Worm (Caenorhabditis elegans): ENCODE data around the gene T05C12.11.

Gene T05C12.11

ce11 chrII:8185016-8185493, 14.8 kb upstream of the T05C12.11 start, which contains the start of the genes mig-5 and cct-1 (continued):
- TF ChIP-seq pax-3 (tag; optimal IDR thresholded peaks at IDR 0.05) (peak; percentile 91), snu-23 (GFP tag; optimal IDR thresholded peaks at IDR 0.05) (peak; percentile 99), fkh-4 (tag; optimal IDR thresholded peaks at IDR 0.05; ENCODE audit: borderline replicate concordance) (peak; percentile 91), ceh-8 (GFP tag; optimal IDR thresholded peaks at IDR 0.05) (peak; percentile 97)

ce11 chrII:8181437-8181836, 11.2 kb upstream of the T05C12.11 start, which contains the start of gene dylt-3:
Gene dylt-3, plus strand, starts transcription at chrII:8181737.
- TF ChIP-seq sox-4 (tag; optimal IDR thresholded peaks at IDR 0.05) (no peak), ztf-11 (tag; optimal IDR thresholded peaks at IDR 0.05) (no peak)

- TF ChIP-seq aly-2 (tag; optimal IDR thresholded peaks at IDR 0.05) (no peak), sup-37 (GFP tag; optimal IDR thresholded peaks at IDR 0.05) (no peak), hlh-4 (tag; optimal IDR thresholded peaks at IDR 0.05) (no peak), nhr-85 (tag) (no peak)
Observed at ce11 chrII:8180281-8180680, 10.0 kb upstream of the T05C12.11 start, which contains the start of gene T05C12.4. Gene T05C12.4, minus strand, starts transcription at chrII:8180381.

ce11 chrII:8178614-8179013, 8.3 kb upstream of the T05C12.11 start:
- TF ChIP-seq sup-37 (GFP tag; optimal IDR thresholded peaks at IDR 0.05): no peak

ce11 chrII:8177095-8177494, 6.8 kb upstream of the T05C12.11 start, which contains the start of gene acr-14:
Gene acr-14, minus strand, starts transcription at chrII:8177195.
- TF ChIP-seq ceh-90 (tag; optimal IDR thresholded peaks at IDR 0.05) (no peak), unc-30 (tag; optimal IDR thresholded peaks at IDR 0.05) (no peak), swsn-7 (tag; optimal IDR thresholded peaks at IDR 0.05) (no peak), vab-15 (tag; optimal IDR thresholded peaks at IDR 0.05) (no peak), pqm-1 (tag; optimal IDR thresholded peaks at IDR 0.05) (no peak), ztf-11 (tag; optimal IDR thresholded peaks at IDR 0.05) (no peak), nhr-71 (tag; optimal IDR thresholded peaks at IDR 0.05) (no peak), isw-1 (GFP tag; IDR thresholded peaks at IDR 0.05) (no peak), fkh-4 (tag; optimal IDR thresholded peaks at IDR 0.05; ENCODE audit: borderline replicate concordance) (no peak), nhr-237 (tag; optimal IDR thresholded peaks at IDR 0.05) (no peak), fkh-10 (GFP tag; optimal IDR thresholded peaks at IDR 0.05) (no peak), efl-3 (GFP tag; optimal IDR thresholded peaks at IDR 0.05) (no peak), ceh-82 (tag; optimal IDR thresholded peaks at IDR 0.05) (no peak), nhr-12 (tag; optimal IDR thresholded peaks at IDR 0.05) (no peak), fos-1 (tag; optimal IDR thresholded peaks at IDR 0.05) (no peak), egl-27 (tag; optimal IDR thresholded peaks at IDR 0.05) (no peak), lin-39 (tag; optimal IDR thresholded peaks at IDR 0.05) (no peak)

ce11 chrII:8174148-8174547, 3.9 kb upstream of the T05C12.11 start:
- TF ChIP-seq grh-1 (GFP tag; IDR thresholded peaks at IDR 0.05) (no peak), elt-2 (tag; optimal IDR thresholded peaks at IDR 0.05) (no peak), C34B4.2 (tag; optimal IDR thresholded peaks at IDR 0.05) (no peak), C16A3.4 (tag; optimal IDR thresholded peaks at IDR 0.05) (no peak), hpl-2 (GFP tag; optimal IDR thresholded peaks at IDR 0.05) (no peak), fos-1 (tag; optimal IDR thresholded peaks at IDR 0.05) (no peak), ztf-4 (tag; optimal IDR thresholded peaks at IDR 0.05) (no peak), egl-13 (tag; optimal IDR thresholded peaks at IDR 0.05) (no peak), nhr-12 (tag; optimal IDR thresholded peaks at IDR 0.05) (no peak), mdl-1 (tag; optimal IDR thresholded peaks at IDR 0.05) (no peak), isw-1 (GFP tag; IDR thresholded peaks at IDR 0.05) (no peak)

Measured in whole organism, L1 larva.